Fruit fly (Drosophila melanogaster): ENCODE results near the gene CG9698.
A peak's percentile ranks its signal among the peaks of the same experiment; 100 is the strongest.

CG9698 gene

DNA sequence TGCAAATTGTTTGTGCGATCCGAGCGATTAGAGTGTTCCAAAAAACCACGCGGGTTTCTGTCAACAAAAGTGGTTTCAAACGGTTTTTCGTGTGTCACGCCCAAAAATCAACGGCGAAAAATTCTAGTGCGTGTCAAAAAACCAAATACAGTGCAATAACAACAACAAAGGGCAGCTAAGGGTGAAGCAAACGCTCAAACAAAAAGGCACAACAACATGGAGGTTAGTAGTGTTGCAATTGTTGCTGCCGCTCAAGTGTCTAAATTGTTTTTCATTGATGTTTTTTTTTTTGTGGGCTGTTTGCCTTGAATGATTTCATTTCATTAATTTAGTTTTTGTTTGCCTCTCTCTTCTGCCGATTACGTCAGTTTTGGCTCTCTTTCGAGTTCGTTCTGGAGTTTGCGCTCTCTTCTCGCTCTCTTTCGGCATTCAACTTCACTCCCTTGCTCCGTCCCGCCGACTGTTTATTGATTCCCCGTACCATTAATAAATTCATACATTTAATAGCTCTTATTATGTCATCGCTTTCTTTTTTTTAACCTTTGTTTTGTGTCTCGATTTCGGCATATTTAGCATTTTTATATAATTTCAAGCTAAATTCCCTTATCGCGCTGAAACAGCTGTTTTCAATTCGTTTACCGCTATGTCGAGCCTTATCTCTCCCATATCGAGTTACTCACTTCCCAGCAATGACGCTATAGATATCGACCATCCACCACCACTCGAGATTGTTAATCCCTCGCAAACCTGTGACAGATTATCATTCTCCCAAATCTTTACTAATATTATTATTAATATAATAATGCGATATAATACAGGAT is 48.9 kb downstream of the CG9698 start:
- TF ChIP-seq CG13624 (GFP tag; optimal IDR thresholded peaks at IDR 0.05) (peak; percentile 17), jing (GFP tag; optimal IDR thresholded peaks at IDR 0.05) (no peak), sqz (GFP tag; optimal IDR thresholded peaks at IDR 0.05) (peak; percentile 85), gsb (GFP tag; IDR thresholded peaks at IDR 0.05) (no peak), Hey (tag; optimal IDR thresholded peaks at IDR 0.05) (no peak), Bgb (GFP tag; IDR thresholded peaks at IDR 0.05; ENCODE audit: partially characterized antibody) (no peak), CG10565 (GFP tag; optimal IDR thresholded peaks at IDR 0.05) (no peak), Abd-B (GFP tag; optimal IDR thresholded peaks at IDR 0.05) (no peak), CG17829 (tag; optimal IDR thresholded peaks at IDR 0.05) (no peak), sim (GFP tag; IDR thresholded peaks at IDR 0.05) (no peak), CG3407 (GFP tag; optimal IDR thresholded peaks at IDR 0.05) (no peak), tin (GFP tag; optimal IDR thresholded peaks at IDR 0.05) (no peak), HLHmδ (GFP tag; optimal IDR thresholded peaks at IDR 0.05) (no peak), CG11093 (GFP tag; IDR thresholded peaks at IDR 0.05) (no peak), onecut (GFP tag; IDR thresholded peaks at IDR 0.05) (peak; percentile 89), CG17568 (GFP tag; optimal IDR thresholded peaks at IDR 0.05) (peak; percentile 39), Ada2b (GFP tag; IDR thresholded peaks at IDR 0.05) (no peak), YL-1 (GFP tag; optimal IDR thresholded peaks at IDR 0.05) (peak; percentile 12), dimm (GFP tag; IDR thresholded peaks at IDR 0.05) (no peak), grn (GFP tag; optimal IDR thresholded peaks at IDR 0.05) (peak; percentile 58), CG31441 (GFP tag; IDR thresholded peaks at IDR 0.05) (no peak), pb (GFP tag; optimal IDR thresholded peaks at IDR 0.05) (peak; percentile 7), sr (GFP tag; IDR thresholded peaks at IDR 0.05) (no peak), sens-2 (GFP tag; IDR thresholded peaks at IDR 0.05) (no peak), CG8924 (tag; optimal IDR thresholded peaks at IDR 0.05) (peak; percentile 82), corto (GFP tag; optimal IDR thresholded peaks at IDR 0.05) (no peak), CG9727 (GFP tag; optimal IDR thresholded peaks at IDR 0.05) (peak; percentile 2), lab (GFP tag; optimal IDR thresholded peaks at IDR 0.05) (peak; percentile 33), nau (GFP tag; optimal IDR thresholded peaks at IDR 0.05) (peak; percentile 2), schlank (tag; optimal IDR thresholded peaks at IDR 0.05) (no peak), phol (tag; optimal IDR thresholded peaks at IDR 0.05) (no peak), CG32767 (GFP tag; IDR thresholded peaks at IDR 0.05) (no peak), CG8290 (GFP tag; optimal IDR thresholded peaks at IDR 0.05) (no peak), CG8290 (tag; optimal IDR thresholded peaks at IDR 0.05) (no peak), yki (optimal IDR thresholded peaks at IDR 0.05) (peak; percentile 57), scrt (GFP tag; optimal IDR thresholded peaks at IDR 0.05) (peak; percentile 15), CG11398 (GFP tag; optimal IDR thresholded peaks at IDR 0.05) (no peak), abd-A (tag; optimal IDR thresholded peaks at IDR 0.05) (peak; percentile 45), CG3847 (GFP tag; IDR thresholded peaks at IDR 0.05) (no peak), CG30020 (tag; optimal IDR thresholded peaks at IDR 0.05) (no peak), CTCF (GFP tag; optimal IDR thresholded peaks at IDR 0.05) (no peak), CG9215 (GFP tag; IDR thresholded peaks at IDR 0.05) (no peak), CG3163 (GFP tag; optimal IDR thresholded peaks at IDR 0.05) (peak; percentile 95), ac (GFP tag; optimal IDR thresholded peaks at IDR 0.05) (no peak), MESR4 (GFP tag; optimal IDR thresholded peaks at IDR 0.05) (peak; percentile 87), HLH3B (GFP tag; IDR thresholded peaks at IDR 0.05) (0 out of 2 replicates have a peak, but pooled peaks have one; percentile 14), zfh1 (GFP tag; IDR thresholded peaks at IDR 0.05) (no peak), CG1832 (GFP tag; optimal IDR thresholded peaks at IDR 0.05) (no peak), Fer1 (GFP tag; optimal IDR thresholded peaks at IDR 0.05) (peak; percentile 19), CG5245 (GFP tag; optimal IDR thresholded peaks at IDR 0.05) (no peak), dan (GFP tag; IDR thresholded peaks at IDR 0.05) (no peak)

Data from whole organism, embryonic.